Worm (Caenorhabditis elegans): ENCODE measurements around the gene srw-3.

Gene srw-3

DNA sequence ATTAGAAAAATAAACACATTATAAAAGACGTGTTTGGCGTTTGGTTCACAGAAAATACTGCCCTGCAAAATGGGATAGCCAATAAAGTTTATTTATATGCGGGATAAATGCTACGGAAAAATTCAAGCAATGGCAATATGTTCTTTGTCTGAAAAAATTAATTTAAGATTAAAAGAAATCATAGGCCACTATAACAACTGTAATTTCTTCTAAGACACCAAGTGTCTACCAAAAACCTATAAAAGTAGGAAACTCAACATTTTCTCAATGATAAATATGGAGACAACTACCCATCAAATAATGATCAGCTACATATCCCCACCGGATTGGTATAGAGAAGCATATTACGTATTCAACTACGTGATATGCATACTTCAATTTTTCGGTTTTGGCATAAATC, at the start of gene srw-3:
Gene srw-3, plus strand, starts transcription at position 301 of the 400 bp plus-strand sequence.
- TF ChIP-seq med-1 (GFP tag; optimal IDR thresholded peaks at IDR 0.05; ENCODE audit: insufficient read depth): no peak
- no peak for TF ChIP-seq T22C8.4 (GFP tag; IDR thresholded peaks at IDR 0.05)
- TF ChIP-seq tab-1 (GFP tag; IDR thresholded peaks at IDR 0.05): no peak
- no peak for TF ChIP-seq ztf-23 (GFP tag; IDR thresholded peaks at IDR 0.05)
- no peak for TF ChIP-seq flt-1 (GFP tag; IDR thresholded peaks at IDR 0.05)
- TF ChIP-seq ref-1 (GFP tag; conservative IDR thresholded peaks at IDR 0.05): no peak
- TF ChIP-seq ztf-29 (GFP tag; IDR thresholded peaks at IDR 0.05): no peak
- TF ChIP-seq klf-2 (GFP tag; conservative IDR thresholded peaks at IDR 0.05): no peak
- TF ChIP-seq cog-1 (tag; optimal IDR thresholded peaks at IDR 0.05): no peak

ce11 chrV:7667940-7668339, 37.5 kb upstream of the srw-3 start, which contains the start of gene C12D5.5:
Gene C12D5.5, plus strand, starts transcription at chrV:7668240.
- TF ChIP-seq flt-1 (GFP tag; IDR thresholded peaks at IDR 0.05) (no peak), tab-1 (GFP tag; IDR thresholded peaks at IDR 0.05) (no peak), T22C8.4 (GFP tag; IDR thresholded peaks at IDR 0.05) (no peak), ztf-29 (GFP tag; IDR thresholded peaks at IDR 0.05) (no peak), klf-2 (GFP tag; conservative IDR thresholded peaks at IDR 0.05) (no peak), ztf-23 (GFP tag; IDR thresholded peaks at IDR 0.05) (no peak), med-1 (GFP tag; optimal IDR thresholded peaks at IDR 0.05; ENCODE audit: insufficient read depth) (no peak), cog-1 (tag; optimal IDR thresholded peaks at IDR 0.05) (no peak), ref-1 (GFP tag; conservative IDR thresholded peaks at IDR 0.05) (no peak)

ce11 chrV:7672258-7672657, 33.2 kb upstream of the srw-3 start, which contains the start of gene C12D5.4:
Gene C12D5.4, plus strand, starts transcription at chrV:7672558.
- TF ChIP-seq ztf-23 (GFP tag; IDR thresholded peaks at IDR 0.05) (no peak), med-1 (GFP tag; optimal IDR thresholded peaks at IDR 0.05; ENCODE audit: insufficient read depth) (no peak), cog-1 (tag; optimal IDR thresholded peaks at IDR 0.05) (no peak), tab-1 (GFP tag; IDR thresholded peaks at IDR 0.05) (no peak), klf-2 (GFP tag; conservative IDR thresholded peaks at IDR 0.05) (no peak), T22C8.4 (GFP tag; IDR thresholded peaks at IDR 0.05) (no peak), ztf-29 (GFP tag; IDR thresholded peaks at IDR 0.05) (no peak), ref-1 (GFP tag; conservative IDR thresholded peaks at IDR 0.05) (no peak), flt-1 (GFP tag; IDR thresholded peaks at IDR 0.05) (no peak)

DNA sequence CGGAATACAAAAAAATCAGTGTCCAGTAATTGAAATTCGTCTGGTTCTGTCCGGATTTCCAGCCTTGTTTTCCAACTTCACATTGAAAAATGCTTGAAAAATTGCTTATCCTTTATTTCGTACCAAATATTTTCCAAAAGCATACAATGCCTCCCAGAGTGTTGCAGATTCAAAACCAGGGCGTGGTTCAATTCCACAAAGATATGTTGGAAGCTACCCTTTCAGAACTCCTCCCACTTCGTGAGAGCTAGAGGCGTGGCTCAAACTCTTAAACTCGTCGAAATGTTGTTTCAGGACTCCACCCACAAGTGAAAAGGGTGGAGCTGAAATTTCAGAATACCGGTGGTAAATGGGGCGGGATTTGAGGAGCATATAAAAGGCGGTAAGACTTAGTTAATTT, 29.5 kb upstream of the srw-3 start, which contains the start of gene C12D5.3:
Gene C12D5.3, plus strand, starts transcription at position 301 of the 400 bp plus-strand sequence.
- TF ChIP-seq ztf-23 (GFP tag; IDR thresholded peaks at IDR 0.05): no peak

ce11 chrV:7681388-7681787, 24.0 kb upstream of the srw-3 start, which contains the start of gene cyp-33A1:
Gene cyp-33A1, minus strand, starts transcription at chrV:7681459.
- TF ChIP-seq ref-1 (GFP tag; conservative IDR thresholded peaks at IDR 0.05) (no peak), ztf-23 (GFP tag; IDR thresholded peaks at IDR 0.05) (no peak), flt-1 (GFP tag; IDR thresholded peaks at IDR 0.05) (no peak), T22C8.4 (GFP tag; IDR thresholded peaks at IDR 0.05) (no peak), klf-2 (GFP tag; conservative IDR thresholded peaks at IDR 0.05) (no peak), tab-1 (GFP tag; IDR thresholded peaks at IDR 0.05) (no peak), cog-1 (tag; optimal IDR thresholded peaks at IDR 0.05) (no peak), med-1 (GFP tag; optimal IDR thresholded peaks at IDR 0.05; ENCODE audit: insufficient read depth) (no peak), ztf-29 (GFP tag; IDR thresholded peaks at IDR 0.05) (no peak)

ce11 chrV:7683907-7684655, 21.3 kb upstream of the srw-3 start, which contains the start of gene sre-11:
Gene sre-11, minus strand, starts transcription at chrV:7683957.
- no peak for TF ChIP-seq flt-1 (GFP tag; IDR thresholded peaks at IDR 0.05)
- TF ChIP-seq klf-2 (GFP tag; conservative IDR thresholded peaks at IDR 0.05): no peak
- TF ChIP-seq T22C8.4 (GFP tag; IDR thresholded peaks at IDR 0.05): no peak
- TF ChIP-seq ztf-29 (GFP tag; IDR thresholded peaks at IDR 0.05): no peak
- TF ChIP-seq cog-1 (tag; optimal IDR thresholded peaks at IDR 0.05): no peak
- no peak for TF ChIP-seq med-1 (GFP tag; optimal IDR thresholded peaks at IDR 0.05; ENCODE audit: insufficient read depth)
- TF ChIP-seq tab-1 (GFP tag; IDR thresholded peaks at IDR 0.05): no peak
- no peak for TF ChIP-seq ref-1 (GFP tag; conservative IDR thresholded peaks at IDR 0.05)
- TF ChIP-seq ztf-23 (GFP tag; IDR thresholded peaks at IDR 0.05): no peak

- no peak for TF ChIP-seq cog-1 (tag; optimal IDR thresholded peaks at IDR 0.05)
- no peak for TF ChIP-seq klf-2 (GFP tag; conservative IDR thresholded peaks at IDR 0.05)
These were observed 19.2 kb upstream of the srw-3 start, which contains the start of the genes nhr-94 and nhr-152 for ce11 chrV:7686189-7686588. Gene nhr-94, minus strand, starts transcription at chrV:7686335. Gene nhr-152, plus strand, starts transcription at chrV:7686350.

DNA sequence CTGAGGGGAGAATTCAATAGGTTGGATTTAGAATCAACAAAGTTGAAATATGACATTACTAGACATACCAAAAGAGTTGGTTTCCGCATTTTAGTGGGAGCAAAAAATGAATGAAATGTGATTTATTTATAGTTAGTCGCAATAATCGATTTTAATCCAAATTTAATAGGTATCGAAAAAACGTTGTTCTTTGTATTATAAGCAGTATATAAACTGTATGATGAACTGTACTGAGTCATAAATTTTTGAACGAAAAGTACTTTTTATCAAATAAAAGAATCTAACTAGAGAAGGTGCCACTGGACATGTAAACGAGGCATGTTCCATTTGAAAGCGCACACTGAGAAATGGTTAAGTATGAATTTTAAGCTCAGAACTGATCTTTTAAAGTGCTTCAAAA, 15.5 kb upstream of the srw-3 start, which contains the start of gene C12D5.9:
Gene C12D5.9, minus strand, starts transcription at position 101 of the 400 bp plus-strand sequence.
- TF ChIP-seq flt-1 (GFP tag; IDR thresholded peaks at IDR 0.05) (no peak), med-1 (GFP tag; optimal IDR thresholded peaks at IDR 0.05; ENCODE audit: insufficient read depth) (no peak), ztf-23 (GFP tag; IDR thresholded peaks at IDR 0.05) (no peak), tab-1 (GFP tag; IDR thresholded peaks at IDR 0.05) (no peak), klf-2 (GFP tag; conservative IDR thresholded peaks at IDR 0.05) (no peak), T22C8.4 (GFP tag; IDR thresholded peaks at IDR 0.05) (no peak), ref-1 (GFP tag; conservative IDR thresholded peaks at IDR 0.05) (no peak), cog-1 (tag; optimal IDR thresholded peaks at IDR 0.05) (no peak), ztf-29 (GFP tag; IDR thresholded peaks at IDR 0.05) (no peak)

DNA sequence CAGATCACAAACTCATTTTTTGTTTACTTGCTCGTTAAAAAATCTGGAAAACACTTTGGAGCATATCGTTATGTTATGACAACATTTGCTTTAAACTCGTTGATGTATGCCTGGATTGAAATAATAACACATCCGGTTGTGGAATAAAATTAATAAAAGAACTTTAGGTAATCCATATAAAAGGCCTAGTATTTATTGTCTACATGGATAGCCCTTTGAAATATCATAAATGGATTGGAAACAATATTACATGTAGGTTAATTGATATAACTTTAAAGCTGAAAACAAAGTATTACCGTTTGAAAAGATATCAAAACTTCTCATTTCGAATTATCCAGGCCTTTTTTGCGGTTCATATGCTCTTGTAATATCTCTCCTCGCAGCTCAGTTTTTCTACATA, 14.8 kb upstream of the srw-3 start:
- TF ChIP-seq ztf-29 (GFP tag; IDR thresholded peaks at IDR 0.05) (no peak), klf-2 (GFP tag; conservative IDR thresholded peaks at IDR 0.05) (no peak), tab-1 (GFP tag; IDR thresholded peaks at IDR 0.05) (no peak), T22C8.4 (GFP tag; IDR thresholded peaks at IDR 0.05) (no peak), ref-1 (GFP tag; conservative IDR thresholded peaks at IDR 0.05) (no peak), ztf-23 (GFP tag; IDR thresholded peaks at IDR 0.05) (no peak), med-1 (GFP tag; optimal IDR thresholded peaks at IDR 0.05; ENCODE audit: insufficient read depth) (no peak), cog-1 (tag; optimal IDR thresholded peaks at IDR 0.05) (no peak), flt-1 (GFP tag; IDR thresholded peaks at IDR 0.05) (no peak)

Data from whole organism, midembryonic.